Worm (Caenorhabditis elegans) whole organism, L4 larva: Measurements from ENCODE around the gene ndx-9.
"Not testable (repeated sequence)": the region's sequence is repeated elsewhere in the genome, so short reads cannot be mapped to it uniquely, and the experiment has no call there.

ENCODE experiments used
- D1046.2 ChIP-seq: fragments of 200-800 bp; sonication (Bioruptor generic); IDR thresholded peaks from 2 replicates; pipeline ENCODE4 v1.3.6; 2022; ENCODE audit warnings: missing genetic modification characterization, missing compliant biosample characterization
- F10B5.3 ChIP-seq: sonication (generic microtip); optimal IDR thresholded peaks from 2 replicates; lab custom pipeline; 2016; ENCODE audit warnings: mild to moderate bottlenecking, missing genetic modification characterization, missing compliant biosample characterization
- Y105C5A.15 ChIP-seq: fragments of 200-800 bp; sonication (Bioruptor generic); IDR thresholded peaks from 2 replicates; pipeline ENCODE4 v1.3.6; 2022; ENCODE audit warnings: missing genetic modification characterization, missing compliant biosample characterization
- Y48G9A.11 ChIP-seq: fragments of 200-800 bp; sonication (Bioruptor generic); IDR thresholded peaks from 2 replicates; pipeline ENCODE4 v1.3.6; 2022; ENCODE audit warnings: missing genetic modification reagents, missing genetic modification characterization, missing compliant biosample characterization
- aly-2 ChIP-seq: sonication (generic microtip); optimal IDR thresholded peaks from 2 replicates; lab custom pipeline; 2018; ENCODE audit warnings: missing biosample characterization, missing genetic modification characterization
- ama-1 ChIP-seq: fragments of 150-350 bp; optimal IDR thresholded peaks from 2 replicates; lab custom pipeline; 2014; ENCODE audit warnings: inconsistent platforms, mixed read lengths
- ceh-28 ChIP-seq: fragments of 150-350 bp; optimal IDR thresholded peaks from 2 replicates; lab custom pipeline; 2014; ENCODE audit warnings: missing biosample characterization, missing genetic modification reagents, missing genetic modification characterization
- ceh-32 ChIP-seq: sonication (generic microtip); optimal IDR thresholded peaks from 2 replicates; lab custom pipeline; 2016; ENCODE audit warnings: mild to moderate bottlenecking, missing genetic modification characterization, missing compliant biosample characterization; ENCODE audit not compliant: poor library complexity
- ceh-82 ChIP-seq: sonication (generic microtip); optimal IDR thresholded peaks from 2 replicates; lab custom pipeline; 2017; ENCODE audit warnings: missing biosample characterization, missing genetic modification characterization
- cey-2 ChIP-seq: sonication (generic microtip); optimal IDR thresholded peaks from 3 replicates; lab custom pipeline; 2017; ENCODE audit warnings: missing genetic modification characterization, mild to moderate bottlenecking, missing compliant biosample characterization, antibody characterized with exemption, borderline replicate concordance; ENCODE audit not compliant: insufficient read depth
- daf-19 ChIP-seq: fragments of 200-800 bp; sonication (Bioruptor generic); conservative IDR thresholded peaks from 2 replicates; pipeline ENCODE4 v1.3.6; 2022; ENCODE audit warnings: missing genetic modification characterization, missing compliant biosample characterization
- dmd-6 ChIP-seq: fragments of 200-800 bp; sonication (Bioruptor generic); IDR thresholded peaks from 2 replicates; pipeline ENCODE4 v1.3.6; 2022; ENCODE audit warnings: missing genetic modification reagents, missing genetic modification characterization, missing compliant biosample characterization
- egl-27 ChIP-seq: sonication (generic microtip); optimal IDR thresholded peaks from 3 replicates; lab custom pipeline; 2017; ENCODE audit warnings: missing biosample characterization, missing genetic modification reagents, missing genetic modification characterization
- fkh-10 ChIP-seq: fragments of 150-350 bp; optimal IDR thresholded peaks from 2 replicates; lab custom pipeline; 2014; ENCODE audit warnings: missing biosample characterization, missing genetic modification reagents, missing genetic modification characterization
- fos-1 ChIP-seq: fragments of 150-350 bp; optimal IDR thresholded peaks from 2 replicates; lab custom pipeline; 2014; ENCODE audit warnings: missing biosample characterization, missing genetic modification characterization
- lin-29 ChIP-seq: fragments of 200-800 bp; sonication (Bioruptor generic); IDR thresholded peaks from 2 replicates; pipeline ENCODE4 v1.3.6; 2022; ENCODE audit warnings: missing genetic modification reagents, missing genetic modification characterization, missing compliant biosample characterization
- lin-38 ChIP-seq: fragments of 200-800 bp; sonication (Bioruptor generic); IDR thresholded peaks from 2 replicates; pipeline ENCODE4 v1.3.6; 2022; ENCODE audit warnings: missing genetic modification reagents, missing genetic modification characterization, missing compliant biosample characterization
- mdt-29 ChIP-seq: fragments of 200-800 bp; sonication (Bioruptor generic); IDR thresholded peaks from 2 replicates; pipeline ENCODE4 v1.3.6; 2022; ENCODE audit warnings: missing genetic modification reagents, missing genetic modification characterization, missing compliant biosample characterization
- nhr-102 ChIP-seq: sonication (generic microtip); optimal IDR thresholded peaks from 2 replicates; lab custom pipeline; 2016; ENCODE audit warnings: mild to moderate bottlenecking, missing genetic modification characterization, moderate library complexity, missing compliant biosample characterization
- nhr-42 ChIP-seq: fragments of 200-800 bp; sonication (Bioruptor generic); IDR thresholded peaks from 2 replicates; pipeline ENCODE4 v1.3.6; 2022; ENCODE audit warnings: missing genetic modification characterization, missing compliant biosample characterization
- nhr-48 ChIP-seq: sonication (generic microtip); optimal IDR thresholded peaks from 2 replicates; lab custom pipeline; 2016; ENCODE audit warnings: mild to moderate bottlenecking, missing genetic modification characterization, missing compliant biosample characterization
- nhr-76 ChIP-seq: fragments of 150-350 bp; optimal IDR thresholded peaks from 2 replicates; lab custom pipeline; 2014; ENCODE audit warnings: missing biosample characterization, missing genetic modification characterization
- rbr-2 ChIP-seq: sonication (generic microtip); optimal IDR thresholded peaks from 2 replicates; lab custom pipeline; 2016; ENCODE audit warnings: missing genotype, missing genetic modification characterization, missing compliant biosample characterization
- skn-1 ChIP-seq: fragments of 150-350 bp; optimal IDR thresholded peaks from 2 replicates; lab custom pipeline; 2014; ENCODE audit warnings: missing biosample characterization, missing genetic modification characterization
- snpc-1.2 ChIP-seq: fragments of 200-800 bp; sonication (Bioruptor generic); IDR thresholded peaks from 2 replicates; pipeline ENCODE4 v1.3.6; 2022; ENCODE audit warnings: missing genetic modification reagents, missing genetic modification characterization, missing compliant biosample characterization
- spr-3 ChIP-seq: fragments of 200-800 bp; sonication (Bioruptor generic); optimal IDR thresholded peaks from 2 replicates; lab custom pipeline; 2018; ENCODE audit warnings: mild to moderate bottlenecking, missing genetic modification characterization, missing compliant biosample characterization
- tra-1 ChIP-seq: fragments of 200-800 bp; sonication (Bioruptor generic); IDR thresholded peaks from 2 replicates; pipeline ENCODE4 v1.3.6; 2022; ENCODE audit warnings: missing genetic modification reagents, missing genetic modification characterization, missing compliant biosample characterization
- unc-130 ChIP-seq: sonication (generic microtip); optimal IDR thresholded peaks from 2 replicates; lab custom pipeline; 2016; ENCODE audit warnings: missing genetic modification reagents, missing genetic modification characterization, missing compliant biosample characterization
- unc-39 ChIP-seq: sonication (generic microtip); optimal IDR thresholded peaks from 2 replicates; lab custom pipeline; 2017; ENCODE audit warnings: missing biosample characterization, missing genetic modification characterization
- unc-62 ChIP-seq, 3 experiments: fragments of 150-350 bp in 1 of 3; sonication (generic microtip); optimal IDR thresholded peaks in 2 of 3; peaks in 1 of 3; 1 replicate in 1 of 3; 2 replicates in 2 of 3; lab custom pipeline; 2014 to 2017; ENCODE audit warnings: missing biosample characterization in 3 of 3, missing genetic modification characterization in 3 of 3, missing genetic modification reagents in 3 of 3, missing genotype in 1 of 3

ndx-9 gene

DNA sequence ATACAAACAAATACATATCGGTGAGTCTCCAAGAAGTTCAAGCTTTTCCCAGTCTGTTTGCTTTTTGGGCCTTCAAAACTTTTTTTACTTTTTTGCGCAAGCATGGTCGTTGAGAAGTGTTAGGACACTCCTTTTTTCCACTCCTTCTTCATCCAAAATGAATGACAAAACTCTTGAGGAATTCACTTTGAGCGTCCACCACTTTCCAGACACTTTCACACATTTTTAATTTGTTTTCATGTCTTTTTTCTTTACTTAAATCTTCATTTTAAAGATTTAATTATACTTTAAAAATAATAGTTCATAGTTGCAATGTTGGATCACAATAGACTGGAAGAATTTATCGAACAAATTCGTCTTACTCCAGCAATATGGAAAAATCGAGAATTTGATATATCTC lies 7.5 kb downstream of the ndx-9 start, which contains the start of gene F13H10.1:
Gene F13H10.1 (plus strand): TSS at position 301 of the 400 bp plus-strand sequence.
- TF ChIP-seq Y105C5A.15, result no peak
- TF ChIP-seq spr-3 (GFP tag; lab: Kevin White, UChicago), result no peak
- TF ChIP-seq lin-38, result no peak
- no peak for TF ChIP-seq fos-1 (tag; lab: Kevin White, UChicago)
- TF ChIP-seq unc-62 (GFP tag; optimal IDR thresholded peaks at IDR 0.05 in 1 of 2; lab: Kevin White, UChicago), result no peak
- no peak for TF ChIP-seq unc-62 (tag; optimal IDR thresholded peaks at IDR 0.05; lab: Kevin White, UChicago)
- TF ChIP-seq ceh-82 (tag; lab: Kevin White, UChicago), result no peak
- TF ChIP-seq ama-1 (lab: Kevin White, UChicago), result no peak
- no peak for TF ChIP-seq nhr-42 (GFP tag; lab: Robert Waterston, UW)

DNA sequence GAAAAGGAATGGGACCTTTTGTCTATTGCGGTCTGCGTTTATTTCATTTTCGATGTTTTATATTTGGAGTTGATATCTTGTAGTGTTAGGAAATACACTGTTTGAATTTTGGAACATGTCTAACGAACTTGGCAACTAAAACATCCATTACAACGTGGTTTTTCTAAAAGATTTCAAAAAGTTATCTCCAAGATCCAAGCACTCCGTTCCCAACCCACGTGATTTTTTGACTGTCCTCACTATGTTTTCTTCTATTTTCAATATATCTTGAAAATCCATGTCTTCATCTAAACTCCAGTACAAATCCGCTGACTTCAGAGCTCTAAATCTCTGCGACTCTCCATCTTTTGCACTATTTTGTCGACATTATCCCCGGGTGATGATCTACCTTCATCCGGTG lies 10.2 kb downstream of the ndx-9 start, which contains the start of gene F13H10.9:
Gene F13H10.9 (plus strand): TSS at position 301 of the 400 bp plus-strand sequence.
- TF ChIP-seq mdt-29 (GFP tag; lab: Robert Waterston, UW), result no peak
- TF ChIP-seq, all 104 proteins: peak for 0

DNA sequence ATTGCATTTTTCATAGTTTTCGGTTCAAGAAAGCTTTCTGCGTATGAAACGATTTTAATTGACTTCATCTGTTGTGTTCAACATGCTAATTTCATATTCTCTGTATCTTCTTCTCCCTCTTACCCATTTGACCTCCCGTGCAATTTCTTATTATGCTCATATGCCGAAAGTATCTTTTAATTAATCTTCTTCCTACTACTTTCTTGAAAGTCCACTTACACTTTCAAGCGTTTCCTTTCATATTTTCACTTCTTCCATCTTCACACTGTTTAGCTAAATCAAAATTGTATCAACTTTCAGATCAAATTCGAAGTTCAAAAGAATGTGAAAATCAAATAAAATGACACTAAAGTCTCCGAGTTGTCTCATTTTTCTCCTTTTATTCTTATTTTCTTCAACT lies 21.1 kb downstream of the ndx-9 start, which contains the start of gene F13H10.5:
Gene F13H10.5 (plus strand): TSS at position 301 of the 400 bp plus-strand sequence.
- TF ChIP-seq aly-2 (tag; lab: Kevin White, UChicago), result no peak
- no peak for TF ChIP-seq D1046.2 (GFP tag; lab: Robert Waterston, UW)
- TF ChIP-seq rbr-2 (tag; lab: Kevin White, UChicago), result no peak
- TF ChIP-seq ama-1 (lab: Kevin White, UChicago), result no peak
- TF ChIP-seq unc-62 (GFP tag; optimal IDR thresholded peaks at IDR 0.05 in 1 of 2; lab: Kevin White, UChicago), result no peak
- TF ChIP-seq unc-62 (tag; optimal IDR thresholded peaks at IDR 0.05; lab: Kevin White, UChicago), result no peak
- no peak for TF ChIP-seq tra-1
- TF ChIP-seq Y48G9A.11 (GFP tag; lab: Robert Waterston, UW), result no peak
- TF ChIP-seq daf-19, result no peak
- no peak for TF ChIP-seq egl-27 (tag; lab: Kevin White, UChicago)
- TF ChIP-seq nhr-48 (tag; lab: Kevin White, UChicago), result no peak
- TF ChIP-seq lin-29, result no peak
- TF ChIP-seq nhr-76, result no peak
- TF ChIP-seq cey-2 (tag; lab: Kevin White, UChicago), result no peak
- TF ChIP-seq ceh-28 (tag; lab: Kevin White, UChicago), result no peak
- no peak for TF ChIP-seq snpc-1.2 (GFP tag; lab: Robert Waterston, UW)
- TF ChIP-seq fkh-10 (GFP tag; lab: Kevin White, UChicago), result no peak
- no peak for TF ChIP-seq dmd-6 (GFP tag; lab: Robert Waterston, UW)
- no peak for TF ChIP-seq ceh-32 (tag; lab: Kevin White, UChicago)
- no peak for TF ChIP-seq F10B5.3 (tag; lab: Kevin White, UChicago)
- no peak for TF ChIP-seq nhr-102 (tag; lab: Kevin White, UChicago)

DNA sequence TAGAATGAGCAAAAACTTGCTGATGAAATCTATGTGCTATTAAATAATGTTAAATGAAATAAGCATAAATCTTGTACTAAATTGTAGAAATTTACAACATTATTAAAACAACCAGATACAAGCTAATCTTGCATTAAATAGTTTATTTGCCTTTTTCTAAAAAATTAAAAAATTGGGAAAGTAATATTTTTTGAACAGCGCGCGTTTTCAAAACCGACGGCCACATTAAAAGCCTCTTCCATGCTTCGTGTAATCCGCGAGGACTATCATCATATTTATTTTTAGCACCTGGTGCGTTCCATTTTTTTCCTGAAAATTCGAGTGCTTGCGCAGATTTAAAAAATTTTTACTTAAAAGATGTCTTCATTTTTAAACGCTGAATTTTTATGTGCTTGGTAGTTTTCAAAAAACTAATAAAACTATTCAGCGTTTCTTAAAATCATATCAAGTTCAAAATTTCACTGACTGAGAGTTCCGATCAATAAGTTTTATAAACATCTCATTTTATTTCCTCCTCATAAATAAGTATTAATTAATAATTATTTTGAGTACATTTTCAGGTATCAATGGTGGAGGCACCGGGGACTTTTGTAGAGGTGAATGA lies 24.4 kb downstream of the ndx-9 start, which contains the start of gene Y43E12A.3:
Gene Y43E12A.3 (plus strand): TSS at position 554 of the 604 bp plus-strand sequence.
- TF ChIP-seq skn-1 (tag; lab: Kevin White, UChicago); lin-29; unc-39 (tag; lab: Kevin White, UChicago): not testable (repeated sequence)

DNA sequence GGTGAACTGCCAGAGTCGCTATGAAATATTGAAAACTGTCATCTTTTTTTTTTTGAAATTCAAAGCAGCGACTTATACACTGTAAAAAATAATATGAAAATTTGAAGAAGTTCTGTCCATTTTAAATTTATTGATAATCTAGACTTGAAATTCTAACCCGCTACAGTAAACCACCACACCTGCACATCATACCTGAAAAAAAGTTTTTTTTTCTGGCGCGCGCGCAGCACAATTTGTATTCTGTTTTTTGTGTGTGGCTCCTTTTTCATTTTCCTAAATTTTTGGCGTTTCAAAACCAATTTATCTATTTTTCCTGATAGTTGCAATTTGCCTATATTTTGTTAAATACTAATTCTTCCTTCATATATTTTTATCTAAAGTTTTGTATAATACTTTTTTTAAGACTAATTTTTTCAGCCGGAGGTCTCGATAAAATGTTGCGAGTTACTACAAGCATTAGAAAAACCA lies 26.2 kb downstream of the ndx-9 start, which contains the start of gene cyb-2.1:
Gene cyb-2.1 (plus strand): TSS at position 418 of the 468 bp plus-strand sequence.
- no peak for TF ChIP-seq D1046.2 (GFP tag; lab: Robert Waterston, UW)
- TF ChIP-seq unc-130 (GFP tag; lab: Kevin White, UChicago), result peak; percentile 7
- TF ChIP-seq, all 104 proteins: peak for 1
